Worm (Caenorhabditis elegans): Measurements from ENCODE around the gene F41F3.8.

- TF ChIP-seq nhr-28 (tag; optimal IDR thresholded peaks at IDR 0.05) (no peak), aly-2 (tag; optimal IDR thresholded peaks at IDR 0.05) (no peak), lin-15B (tag; optimal IDR thresholded peaks at IDR 0.05) (no peak), eor-1 (tag; optimal IDR thresholded peaks at IDR 0.05) (no peak), ztf-11 (tag; optimal IDR thresholded peaks at IDR 0.05) (no peak), elt-3 (tag; optimal IDR thresholded peaks at IDR 0.05) (no peak), unc-39 (tag; optimal IDR thresholded peaks at IDR 0.05) (no peak)
Measured at ce11 chrV:4642691-4643090, 5.9 kb upstream of the F41F3.8 start, which contains the start of gene soc-1.
